Worm (Caenorhabditis elegans): ENCODE data around the gene apx-1.

DNA sequence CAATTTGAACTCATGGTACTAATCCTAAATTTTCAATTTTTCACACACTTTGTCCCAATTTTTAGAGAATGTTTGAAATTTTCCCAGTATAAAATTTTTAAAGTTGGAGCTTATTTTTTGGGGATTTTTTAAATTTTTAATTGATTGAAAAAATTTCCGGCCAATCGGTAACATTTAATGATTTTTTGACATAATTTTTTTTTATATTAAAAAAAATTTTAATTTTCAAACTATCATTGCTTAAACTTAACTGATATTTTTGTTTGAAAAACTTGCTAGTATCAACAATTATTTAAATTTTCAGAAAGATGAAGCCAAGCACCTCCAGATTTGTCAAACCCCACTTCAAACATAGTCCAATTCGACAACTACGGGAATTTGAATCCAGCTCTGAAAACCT is 47.3 kb downstream of the apx-1 start, which contains the start of gene T28A11.22:
- TF ChIP-seq sea-2 (GFP tag; optimal IDR thresholded peaks at IDR 0.05): no peak
- TF ChIP-seq skn-1 (tag; optimal IDR thresholded peaks at IDR 0.05): no peak
- no peak for TF ChIP-seq nhr-25 (tag; optimal IDR thresholded peaks at IDR 0.05)
- TF ChIP-seq aly-2 (tag; optimal IDR thresholded peaks at IDR 0.05): no peak
- no peak for TF ChIP-seq ama-1 (optimal IDR thresholded peaks at IDR 0.05)
- no peak for TF ChIP-seq nhr-76 (tag; optimal IDR thresholded peaks at IDR 0.05)
- TF ChIP-seq pqm-1 (tag; optimal IDR thresholded peaks at IDR 0.05): no peak
- no peak for TF ChIP-seq nhr-23 (tag; optimal IDR thresholded peaks at IDR 0.05)
- TF ChIP-seq ztf-11 (tag; optimal IDR thresholded peaks at IDR 0.05): no peak
- no peak for TF ChIP-seq nhr-12 (tag; optimal IDR thresholded peaks at IDR 0.05)
